Worm (Caenorhabditis elegans): Measurements from ENCODE around the gene M70.1.
A peak's percentile ranks its signal among the peaks of the same experiment; 100 is the strongest.

M70.1 gene

ce11 chrIV:2219334-2219755 lies 26.3 kb upstream of the M70.1 start (continued):
- TF ChIP-seq nhr-77 (tag; optimal IDR thresholded peaks at IDR 0.05) (peak; percentile 66), nhr-25 (tag; optimal IDR thresholded peaks at IDR 0.05) (peak; percentile 98), mdl-1 (tag; optimal IDR thresholded peaks at IDR 0.05) (peak; percentile 98 to 99), lin-39 (tag; optimal IDR thresholded peaks at IDR 0.05) (no peak), alr-1 (tag; optimal IDR thresholded peaks at IDR 0.05) (no peak), R02D3.7 (tag; optimal IDR thresholded peaks at IDR 0.05) (peak; percentile 39), ztf-1 (GFP tag; conservative IDR thresholded peaks at IDR 0.05) (peak; percentile 95; the same call in 1 of the 2 replicates), lsy-2 (tag; optimal IDR thresholded peaks at IDR 0.05) (peak; percentile 89 to 94), ama-1 (optimal IDR thresholded peaks at IDR 0.05) (peak; percentile 64), C34F6.9 (tag; optimal IDR thresholded peaks at IDR 0.05) (peak; percentile 94), lin-11 (tag; optimal IDR thresholded peaks at IDR 0.05) (peak; percentile 77), ztf-4 (tag; optimal IDR thresholded peaks at IDR 0.05) (peak; percentile 75), fos-1 (tag; optimal IDR thresholded peaks at IDR 0.05) (peak; percentile 79), dmd-4 (tag; optimal IDR thresholded peaks at IDR 0.05) (no peak)

- TF ChIP-seq aly-2 (tag; optimal IDR thresholded peaks at IDR 0.05), result no peak
- TF ChIP-seq F13H6.1 (tag; optimal IDR thresholded peaks at IDR 0.05), result no peak
- TF ChIP-seq lin-13 (GFP tag; optimal IDR thresholded peaks at IDR 0.05), result no peak
- no peak for TF ChIP-seq ztf-11 (tag; optimal IDR thresholded peaks at IDR 0.05)
- peak; percentile 17 for TF ChIP-seq nhr-21 (tag; optimal IDR thresholded peaks at IDR 0.05)
- peak; percentile 12 for TF ChIP-seq nhr-6 (tag; optimal IDR thresholded peaks at IDR 0.05)
- TF ChIP-seq ztf-1 (GFP tag; conservative IDR thresholded peaks at IDR 0.05), result no peak
- TF ChIP-seq nhr-23 (tag; optimal IDR thresholded peaks at IDR 0.05), result no peak
- TF ChIP-seq egl-27 (tag; optimal IDR thresholded peaks at IDR 0.05), result no peak
- TF ChIP-seq nhr-77 (tag; optimal IDR thresholded peaks at IDR 0.05), result no peak
- no peak for TF ChIP-seq mab-5 (tag; optimal IDR thresholded peaks at IDR 0.05)
- TF ChIP-seq peb-1 (tag; optimal IDR thresholded peaks at IDR 0.05), result no peak
- TF ChIP-seq ceh-82 (tag; optimal IDR thresholded peaks at IDR 0.05), result no peak
- TF ChIP-seq C34F6.9 (tag; optimal IDR thresholded peaks at IDR 0.05), result peak; percentile 58
- no peak for TF ChIP-seq nhr-12 (tag; optimal IDR thresholded peaks at IDR 0.05)
- no peak for TF ChIP-seq snpc-4 (tag; optimal IDR thresholded peaks at IDR 0.05)
- peak; percentile 87 for TF ChIP-seq nhr-129 (tag; optimal IDR thresholded peaks at IDR 0.05)
- peak; percentile 63 for TF ChIP-seq crh-2 (tag; optimal IDR thresholded peaks at IDR 0.05)
- peak; percentile 61 for TF ChIP-seq sma-3 (GFP tag; optimal IDR thresholded peaks at IDR 0.05)
- peak; percentile 85 for TF ChIP-seq ama-1 (optimal IDR thresholded peaks at IDR 0.05)
- TF ChIP-seq gmeb-1 (tag; optimal IDR thresholded peaks at IDR 0.05), result peak; percentile 70
- peak; percentile 25 for TF ChIP-seq nhr-25 (tag; optimal IDR thresholded peaks at IDR 0.05)
- TF ChIP-seq nhr-11 (tag; optimal IDR thresholded peaks at IDR 0.05), result no peak
- peak in 1 of 2 experiments; percentile 40 for TF ChIP-seq lsy-2 (tag; optimal IDR thresholded peaks at IDR 0.05)
- TF ChIP-seq sma-9 (GFP tag; optimal IDR thresholded peaks at IDR 0.05), result peak; percentile 85
- no peak for TF ChIP-seq sma-9 (tag; optimal IDR thresholded peaks at IDR 0.05)
- TF ChIP-seq unc-55 (GFP tag; optimal IDR thresholded peaks at IDR 0.05), result no peak
- peak; percentile 36 for TF ChIP-seq ztf-4 (tag; optimal IDR thresholded peaks at IDR 0.05)
- no peak for TF ChIP-seq Y55F3AM.14 (GFP tag; optimal IDR thresholded peaks at IDR 0.05)
- TF ChIP-seq ZK546.5 (tag; optimal IDR thresholded peaks at IDR 0.05), result no peak
- TF ChIP-seq sem-4 (tag; optimal IDR thresholded peaks at IDR 0.05), result peak; percentile 29
- TF ChIP-seq mbf-1 (tag; optimal IDR thresholded peaks at IDR 0.05), result no peak
Measured at ce11 chrIV:2220147-2220546, 25.5 kb upstream of the M70.1 start.

- TF ChIP-seq nhr-77 (tag; optimal IDR thresholded peaks at IDR 0.05), result no peak
- TF ChIP-seq lin-11 (tag; optimal IDR thresholded peaks at IDR 0.05), result no peak
- TF ChIP-seq nhr-6 (tag; optimal IDR thresholded peaks at IDR 0.05), result no peak
- TF ChIP-seq C34F6.9 (tag; optimal IDR thresholded peaks at IDR 0.05), result no peak
- TF ChIP-seq nhr-12 (tag; optimal IDR thresholded peaks at IDR 0.05), result no peak
- no peak for TF ChIP-seq nhr-11 (tag; optimal IDR thresholded peaks at IDR 0.05)
- TF ChIP-seq peb-1 (tag; optimal IDR thresholded peaks at IDR 0.05), result no peak
- no peak for TF ChIP-seq sma-3 (GFP tag; optimal IDR thresholded peaks at IDR 0.05)
- TF ChIP-seq dmd-4 (tag; optimal IDR thresholded peaks at IDR 0.05), result no peak
- TF ChIP-seq ztf-1 (GFP tag; conservative IDR thresholded peaks at IDR 0.05), result no peak
- TF ChIP-seq lin-39 (tag; optimal IDR thresholded peaks at IDR 0.05), result no peak
- no peak for TF ChIP-seq lsy-2 (tag; optimal IDR thresholded peaks at IDR 0.05)
- TF ChIP-seq snpc-4 (tag; optimal IDR thresholded peaks at IDR 0.05), result no peak
Measured at ce11 chrIV:2220896-2221295, 24.8 kb upstream of the M70.1 start.

All from whole organism, L2 larva.